Worm (Caenorhabditis elegans) whole organism, L1 larva: ENCODE results near the gene rps-28.

Experiments
- ceh-8 ChIP-seq: fragments of 200-800 bp; sonication (Bioruptor generic); optimal IDR thresholded peaks from 2 replicates; lab custom pipeline; 2018; ENCODE audit warnings: mild to moderate bottlenecking, missing genetic modification characterization, moderate library complexity, missing compliant biosample characterization
- dpl-1 ChIP-seq, 3 experiments: fragments of 150-350 bp in 2 of 3; sonication (generic microtip) in 1 of 3; optimal IDR thresholded peaks; 2 replicates each; lab custom pipeline; 2014 to 2017; ENCODE audit warnings: missing biosample characterization in 3 of 3, missing genetic modification characterization in 3 of 3, missing genetic modification reagents in 3 of 3

Gene rps-28

DNA sequence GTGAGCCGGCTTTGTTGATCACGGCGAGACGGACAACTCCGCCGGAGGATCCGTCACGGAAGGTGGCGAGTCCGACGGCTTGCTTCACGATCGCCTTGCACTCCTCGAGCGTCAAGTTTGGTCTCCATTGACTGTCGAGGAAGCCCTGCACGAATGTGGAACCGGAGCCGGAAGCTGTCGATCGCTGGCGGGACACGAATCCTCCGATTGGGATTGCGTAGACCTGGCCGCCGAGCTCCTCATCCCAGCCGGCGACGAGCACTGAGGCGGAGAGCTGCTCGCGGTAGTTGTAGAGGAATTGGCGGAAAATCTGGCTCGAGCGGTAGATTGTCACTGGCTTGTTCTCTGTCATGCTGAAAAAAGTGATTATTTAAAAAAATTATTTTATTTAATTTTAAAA is 49.5 kb downstream of the rps-28 start:
- TF ChIP-seq ceh-8 (GFP tag; lab: Kevin White, UChicago) (peak; percentile 43), dpl-1 (GFP tag; optimal IDR thresholded peaks at IDR 0.05; lab: Kevin White, UChicago) (no peak)
